Worm (Caenorhabditis elegans) whole organism, late embryonic: ENCODE data around the gene C14C11.4.

ENCODE experiments used
- ceh-24 ChIP-seq: sonication (generic microtip); optimal IDR thresholded peaks from 2 replicates; lab custom pipeline; 2016; ENCODE audit warnings: mild to moderate bottlenecking, missing genetic modification characterization, missing compliant biosample characterization
- nhr-11 ChIP-seq: fragments of 150-350 bp; optimal IDR thresholded peaks from 2 replicates; lab custom pipeline; 2014; ENCODE audit warnings: missing biosample characterization, missing genetic modification characterization
- unc-3 ChIP-seq, 2 experiments: fragments of 200-800 bp in 1 of 2; sonication (Bioruptor generic) in 1 of 2; sonication (generic microtip) in 1 of 2; conservative IDR thresholded peaks in 1 of 2; optimal IDR thresholded peaks in 1 of 2; 2 replicates each; pipeline versions ENCODE4 v1.3.6 to Lab custom; 2016 to 2022; ENCODE audit warnings: missing compliant biosample characterization in 2 of 2, missing genetic modification characterization in 2 of 2, missing genetic modification reagents in 1 of 2

- no peak for TF ChIP-seq nhr-11 (tag; lab: Kevin White, UChicago)
- no peak for TF ChIP-seq unc-3 (GFP tag; conservative IDR thresholded peaks at IDR 0.05; lab: Robert Waterston, UW)
- TF ChIP-seq unc-3 (tag; optimal IDR thresholded peaks at IDR 0.05; lab: Kevin White, UChicago) = no peak
- TF ChIP-seq ceh-24 (tag; lab: Kevin White, UChicago) = no peak
Observed at ce11 chrV:5647359-5647758, at the start of gene C14C11.4.
